Fruit fly (Drosophila melanogaster) whole organism, pupa: ENCODE measurements around the gene Rpt2.
A peak's percentile ranks its signal among the peaks of the same experiment; 100 is the strongest.

ENCODE experiments used
- CG12605 ChIP-seq: fragments of 200-800 bp; sonication (Bioruptor generic); IDR thresholded peaks from 2 replicates; pipeline ENCODE4 v1.3.6; 2022; ENCODE audit warnings: missing biosample characterization, missing genetic modification characterization
- CG15710 ChIP-seq: fragments of 200-800 bp; sonication (Bioruptor generic); optimal IDR thresholded peaks from 2 replicates; lab custom pipeline; 2018; ENCODE audit warnings: missing biosample characterization, mild to moderate bottlenecking, missing genetic modification characterization, moderate library complexity
- CG17806 ChIP-seq: fragments of 200-800 bp; sonication (Bioruptor generic); optimal IDR thresholded peaks from 2 replicates; lab custom pipeline; 2018; ENCODE audit warnings: missing biosample characterization, mild to moderate bottlenecking, missing genetic modification characterization, moderate library complexity
- CG34367 ChIP-seq: fragments of 200-800 bp; sonication (Bioruptor generic); optimal IDR thresholded peaks from 2 replicates; lab custom pipeline; 2018; ENCODE audit warnings: missing biosample characterization, mild to moderate bottlenecking, missing genetic modification characterization
- CG4496 ChIP-seq: fragments of 200-800 bp; sonication (Bioruptor generic); IDR thresholded peaks from 3 replicates; pipeline ENCODE4 v1.3.6; 2022; ENCODE audit warnings: missing biosample characterization, missing genetic modification characterization
- CG8159 ChIP-seq: fragments of 200-800 bp; sonication (Bioruptor generic); optimal IDR thresholded peaks from 3 replicates; lab custom pipeline; 2018; ENCODE audit warnings: missing biosample characterization, mild to moderate bottlenecking, missing genetic modification characterization, moderate library complexity
- CG8301 ChIP-seq: fragments of 200-800 bp; sonication (Bioruptor generic); optimal IDR thresholded peaks from 2 replicates; lab custom pipeline; 2018; ENCODE audit warnings: missing biosample characterization, mild to moderate bottlenecking, missing genetic modification characterization
- CG9948 ChIP-seq: fragments of 200-800 bp; sonication (Bioruptor generic); optimal IDR thresholded peaks from 2 replicates; lab custom pipeline; 2018; ENCODE audit warnings: missing biosample characterization, mild to moderate bottlenecking, missing genetic modification characterization, moderate library complexity
- D1 ChIP-seq: fragments of 200-800 bp; sonication (Bioruptor generic); optimal IDR thresholded peaks from 2 replicates; lab custom pipeline; 2018; ENCODE audit warnings: missing biosample characterization, mild to moderate bottlenecking, missing genetic modification characterization, moderate library complexity
- Pif1B ChIP-seq: fragments of 200-800 bp; sonication (Bioruptor generic); optimal IDR thresholded peaks from 3 replicates; lab custom pipeline; 2016; ENCODE audit warnings: missing biosample characterization, missing genetic modification characterization
- Snoo ChIP-seq: fragments of 200-800 bp; sonication (Bioruptor generic); optimal IDR thresholded peaks from 3 replicates; lab custom pipeline; 2017; ENCODE audit warnings: missing biosample characterization, mild to moderate bottlenecking, missing genetic modification characterization, inconsistent platforms
- rn ChIP-seq: fragments of 200-800 bp; sonication (Bioruptor generic); IDR thresholded peaks from 2 replicates; pipeline ENCODE4 v1.3.6; 2022; ENCODE audit warnings: missing biosample characterization, missing genetic modification characterization

- TF ChIP-seq CG8159 (tag; lab: Kevin White, UChicago): no peak
- TF ChIP-seq CG8301 (tag; lab: Kevin White, UChicago): no peak
- TF ChIP-seq CG34367 (tag; lab: Kevin White, UChicago): no peak
- TF ChIP-seq CG15710 (tag; lab: Kevin White, UChicago): no peak
- TF ChIP-seq rn: no peak
- no peak for TF ChIP-seq D1
- peak; percentile 10; the same call in 1 of the 3 replicates for TF ChIP-seq CG4496
- no peak for TF ChIP-seq CG17806 (tag; lab: Kevin White, UChicago)
- no peak for TF ChIP-seq Snoo (tag; lab: Kevin White, UChicago)
- no peak for TF ChIP-seq CG12605 (GFP tag; lab: Robert Waterston, UW)
- TF ChIP-seq Pif1B (GFP tag; lab: Kevin White, UChicago): no peak
- no peak for TF ChIP-seq CG9948 (tag; lab: Kevin White, UChicago)
Measured at dm6 chr3R:23971208-23971607, 39.9 kb upstream of the Rpt2 start.
